Worm (Caenorhabditis elegans): Measurements from ENCODE around the gene dhs-23.
"Not testable (repeated sequence)": the region's sequence is repeated elsewhere in the genome, so short reads cannot be mapped to it uniquely, and the experiment has no call there.

dhs-23 gene

DNA sequence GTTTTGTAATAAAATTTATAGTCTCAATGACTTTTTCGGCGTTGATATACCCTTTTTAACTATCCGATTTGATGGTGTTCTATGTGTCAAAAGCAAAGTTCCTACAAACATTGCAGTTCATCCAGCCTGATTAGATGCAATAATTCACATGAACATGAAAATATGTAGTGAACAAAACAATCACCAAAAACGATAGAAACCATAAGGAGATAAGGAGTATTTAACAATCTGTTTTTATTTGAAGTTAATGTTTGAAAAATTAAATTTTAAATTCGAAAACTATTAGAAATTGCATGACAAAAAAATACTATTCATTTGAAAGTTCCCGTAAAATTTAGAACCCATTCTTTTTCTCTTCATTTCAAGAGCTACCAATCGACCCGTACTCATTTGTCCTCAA lies 45.9 kb downstream of the dhs-23 start, which contains the start of gene fbxa-209:
TSS of gene fbxa-209 (minus strand) at position 101 of the 400 bp plus-strand sequence.
- no peak for TF ChIP-seq ztf-25 (GFP tag; IDR thresholded peaks at IDR 0.05)
- no peak for TF ChIP-seq F22D6.2 (tag; optimal IDR thresholded peaks at IDR 0.05)
- no peak for TF ChIP-seq madf-8 (GFP tag; conservative IDR thresholded peaks at IDR 0.05)
- no peak for TF ChIP-seq ets-4 (GFP tag; optimal IDR thresholded peaks at IDR 0.05)
- TF ChIP-seq dpff-1 (tag; optimal IDR thresholded peaks at IDR 0.05) = no peak
- TF ChIP-seq hmg-1.2 (GFP tag; IDR thresholded peaks at IDR 0.05) = no peak
- TF ChIP-seq bed-1 (GFP tag; IDR thresholded peaks at IDR 0.05) = no peak
- no peak for TF ChIP-seq mel-28 (tag; optimal IDR thresholded peaks at IDR 0.05; ENCODE audit: borderline replicate concordance)

DNA sequence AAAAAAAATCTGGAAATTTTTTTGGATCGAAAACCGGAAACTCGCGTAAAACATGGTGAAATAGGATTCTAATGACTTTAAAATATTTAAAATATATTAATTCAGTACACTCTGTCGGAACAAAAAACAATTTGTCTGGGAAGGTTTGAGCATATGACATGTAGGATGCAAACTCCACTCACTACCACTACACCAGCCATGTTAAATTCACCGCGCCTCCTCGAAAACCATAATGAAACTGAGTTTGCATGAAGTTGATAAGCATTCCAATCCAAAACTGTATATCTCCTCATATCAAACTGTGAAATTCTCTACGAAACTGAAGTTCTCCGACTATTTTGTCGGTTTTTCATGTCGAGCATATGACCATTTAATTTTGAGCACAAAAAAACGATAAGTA lies 48.1 kb downstream of the dhs-23 start:
- TF ChIP-seq aptf-3 (GFP tag; IDR thresholded peaks at IDR 0.05) (0 out of 2 replicates have a peak, but pooled peaks have one; percentile 56), hsf-1 (GFP tag; IDR thresholded peaks at IDR 0.05) (peak; percentile 68; the same call in 1 of the 2 replicates), let-526 (GFP tag; IDR thresholded peaks at IDR 0.05) (0 out of 2 replicates have a peak, but pooled peaks have one; percentile 13), B0261.1 (tag; optimal IDR thresholded peaks at IDR 0.05) (peak; percentile 64), rpc-1 (tag; optimal IDR thresholded peaks at IDR 0.05) (peak; percentile 58), Y53F4B.3 (GFP tag; IDR thresholded peaks at IDR 0.05) (peak; percentile 49; the same call in 1 of the 2 replicates), ztf-25 (GFP tag; IDR thresholded peaks at IDR 0.05) (peak; percentile 87; the same call in 1 of the 2 replicates), tbp1 (GFP tag; optimal IDR thresholded peaks at IDR 0.05) (peak; percentile 86), cebp-2 (GFP tag; IDR thresholded peaks at IDR 0.05) (peak; percentile 76; the same call in 1 of the 2 replicates)
- not testable (repeated sequence) for TF ChIP-seq rpc-1 (optimal IDR thresholded peaks at IDR 0.05)

DNA sequence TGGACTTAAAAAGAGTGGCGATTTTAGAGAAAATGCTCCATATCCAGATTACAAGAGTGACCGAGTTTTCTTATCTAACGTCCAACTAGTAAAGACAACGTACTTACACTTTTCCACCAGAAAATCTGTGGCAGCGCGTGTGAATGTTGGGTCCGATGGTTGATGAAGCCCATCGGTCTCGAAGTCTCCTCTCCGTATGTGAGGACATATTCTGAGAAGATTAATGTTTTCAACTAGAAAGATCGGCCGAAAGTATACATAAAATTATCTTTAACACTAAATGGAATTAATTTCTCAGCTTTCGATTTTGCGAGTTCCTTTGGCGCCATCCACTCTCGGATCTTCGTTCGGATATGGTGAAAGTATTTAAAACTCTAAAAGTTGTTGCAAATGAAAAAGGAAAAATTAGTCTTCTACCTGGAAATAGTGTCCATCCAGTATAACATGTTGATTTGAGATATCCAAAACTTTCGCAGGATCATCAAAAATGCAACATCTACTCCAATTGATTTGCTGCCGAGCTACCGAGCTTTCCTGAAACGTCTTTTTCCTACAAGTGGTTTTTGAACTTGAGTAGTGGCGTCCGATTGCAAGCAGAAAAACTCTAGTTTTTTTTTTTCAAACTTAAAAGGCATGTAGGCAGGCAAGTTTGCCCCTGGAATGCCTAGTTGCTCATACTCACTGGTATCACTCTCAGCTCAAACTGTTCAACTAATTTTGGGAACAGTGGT lies 50.5 kb downstream of the dhs-23 start:
- 0 out of 2 replicates have a peak, but pooled peaks have one; percentile 66 for TF ChIP-seq lag-1 (GFP tag; IDR thresholded peaks at IDR 0.05)
- TF ChIP-seq ztf-6 (GFP tag; IDR thresholded peaks at IDR 0.05) = peak; percentile 63; the same call in 1 of the 2 replicates
- TF ChIP-seq efl-1 (GFP tag; optimal IDR thresholded peaks at IDR 0.05) = no peak
- TF ChIP-seq F55B11.4 (tag; optimal IDR thresholded peaks at IDR 0.05; ENCODE audit: borderline replicate concordance, insufficient read depth) = peak; percentile 20
- 0 out of 2 replicates have a peak, but pooled peaks have one; percentile 35 for TF ChIP-seq nfya-2 (GFP tag; IDR thresholded peaks at IDR 0.05)
- TF ChIP-seq cebp-2 (GFP tag; IDR thresholded peaks at IDR 0.05) = no peak
- 0 out of 2 replicates have a peak, but pooled peaks have one; percentile 61 for TF ChIP-seq aptf-2 (GFP tag; conservative IDR thresholded peaks at IDR 0.05)
- TF ChIP-seq bed-1 (GFP tag; IDR thresholded peaks at IDR 0.05) = 0 out of 2 replicates have a peak, but pooled peaks have one; percentile 12
- TF ChIP-seq attf-3 (GFP tag; conservative IDR thresholded peaks at IDR 0.05) = 0 out of 2 replicates have a peak, but pooled peaks have one; percentile 14
